Fruit fly (Drosophila melanogaster): ENCODE measurements around the gene CG6254.

DNA sequence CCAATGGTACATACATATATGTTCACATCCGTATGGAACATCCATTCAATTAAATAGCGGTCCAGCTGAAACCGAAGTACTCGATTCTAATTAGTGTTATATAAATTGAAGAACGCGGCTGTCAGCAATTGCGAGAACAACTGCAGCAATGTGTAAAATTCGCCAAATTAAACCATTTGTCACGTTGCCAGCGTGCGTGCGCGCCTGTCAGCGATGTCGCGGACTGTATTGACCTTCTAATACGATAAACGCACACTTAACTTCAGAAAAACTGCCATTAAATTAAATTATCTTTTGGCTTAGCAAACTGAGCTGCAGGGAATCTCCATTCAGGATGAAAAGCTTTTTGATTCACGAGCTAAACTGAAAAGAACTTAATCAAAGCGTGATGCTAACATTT lies 14.0 kb downstream of the CG6254 start:
- TF ChIP-seq Mnt (GFP tag; optimal IDR thresholded peaks at IDR 0.05) (no peak), CG5204 (GFP tag; optimal IDR thresholded peaks at IDR 0.05) (no peak), ovo (GFP tag; optimal IDR thresholded peaks at IDR 0.05) (no peak), CG14711 (tag; optimal IDR thresholded peaks at IDR 0.05) (no peak), Clk (GFP tag; optimal IDR thresholded peaks at IDR 0.05) (no peak), CG1620 (GFP tag; optimal IDR thresholded peaks at IDR 0.05) (no peak), CG33017 (tag; optimal IDR thresholded peaks at IDR 0.05) (no peak), CG11617 (GFP tag; optimal IDR thresholded peaks at IDR 0.05) (no peak)

Data from whole organism, adult.